Worm (Caenorhabditis elegans) whole organism, L3 larva: Measurements from ENCODE around the gene F08G2.4.

ENCODE experiments used
- R02D3.7 ChIP-seq: fragments of 150-350 bp; optimal IDR thresholded peaks from 2 replicates; lab custom pipeline; 2014; ENCODE audit warnings: missing biosample characterization, missing genetic modification characterization
- aly-2 ChIP-seq: fragments of 150-350 bp; optimal IDR thresholded peaks from 2 replicates; lab custom pipeline; 2014; ENCODE audit warnings: missing biosample characterization, missing genetic modification characterization
- ama-1 ChIP-seq: fragments of 150-350 bp; optimal IDR thresholded peaks from 2 replicates; lab custom pipeline; 2018
- ceh-16 ChIP-seq: sonication (generic microtip); optimal IDR thresholded peaks from 2 replicates; lab custom pipeline; 2017; ENCODE audit warnings: missing biosample characterization, missing genetic modification characterization
- ceh-82 ChIP-seq: fragments of 150-350 bp; optimal IDR thresholded peaks from 2 replicates; lab custom pipeline; 2014; ENCODE audit warnings: missing biosample characterization, missing genetic modification characterization
- daf-12 ChIP-seq: fragments of 150-350 bp; optimal IDR thresholded peaks from 2 replicates; lab custom pipeline; 2014; ENCODE audit warnings: missing biosample characterization, missing genetic modification reagents, missing genetic modification characterization
- egl-27 ChIP-seq: sonication (generic microtip); optimal IDR thresholded peaks from 4 replicates; lab custom pipeline; 2017; ENCODE audit warnings: missing biosample characterization, missing genetic modification reagents, missing genetic modification characterization
- egl-5 ChIP-seq: fragments of 150-350 bp; optimal IDR thresholded peaks from 2 replicates; lab custom pipeline; 2017; ENCODE audit warnings: missing biosample characterization, missing genetic modification reagents, missing genetic modification characterization, inconsistent platforms
- elt-2 ChIP-seq: sonication (generic microtip); optimal IDR thresholded peaks from 2 replicates; lab custom pipeline; 2016; ENCODE audit warnings: missing genetic modification reagents, mild to moderate bottlenecking, missing genetic modification characterization, missing compliant biosample characterization
- elt-3 ChIP-seq, 3 experiments: fragments of 150-350 bp in 1 of 3; sonication (generic microtip) in 2 of 3; optimal IDR thresholded peaks; 2 replicates in 2 of 3; 4 replicates in 1 of 3; lab custom pipeline; 2014 to 2017; ENCODE audit warnings: missing biosample characterization in 3 of 3, missing genetic modification characterization in 3 of 3
- fkh-10 ChIP-seq: sonication (generic microtip); optimal IDR thresholded peaks from 2 replicates; lab custom pipeline; 2017; ENCODE audit warnings: missing biosample characterization, missing genetic modification reagents, missing genetic modification characterization
- fos-1 ChIP-seq: fragments of 150-350 bp; optimal IDR thresholded peaks from 2 replicates; lab custom pipeline; 2014; ENCODE audit warnings: missing biosample characterization, missing genetic modification characterization
- hmg-11 ChIP-seq: sonication (generic microtip); optimal IDR thresholded peaks from 2 replicates; lab custom pipeline; 2016; ENCODE audit warnings: missing genetic modification characterization, missing compliant biosample characterization
- jun-1 ChIP-seq: fragments of 150-350 bp; optimal IDR thresholded peaks from 2 replicates; lab custom pipeline; 2014; ENCODE audit warnings: missing biosample characterization, missing genetic modification reagents, missing genetic modification characterization
- lin-15B ChIP-seq: fragments of 150-350 bp; optimal IDR thresholded peaks from 2 replicates; lab custom pipeline; 2014; ENCODE audit warnings: missing biosample characterization, missing genetic modification characterization
- nfya-1 ChIP-seq: sonication (generic microtip); optimal IDR thresholded peaks from 2 replicates; lab custom pipeline; 2017; ENCODE audit warnings: missing genetic modification characterization, mild to moderate bottlenecking, missing compliant biosample characterization, antibody characterized with exemption, moderate library complexity; ENCODE audit not compliant: insufficient read depth
- nhr-12 ChIP-seq: fragments of 150-350 bp; optimal IDR thresholded peaks from 2 replicates; lab custom pipeline; 2014; ENCODE audit warnings: missing biosample characterization, missing genetic modification characterization
- nhr-23 ChIP-seq: fragments of 150-350 bp; optimal IDR thresholded peaks from 2 replicates; lab custom pipeline; 2014; ENCODE audit warnings: missing biosample characterization, missing genetic modification reagents, missing genetic modification characterization
- nhr-25 ChIP-seq: sonication (generic microtip); optimal IDR thresholded peaks from 2 replicates; lab custom pipeline; 2017; ENCODE audit warnings: missing biosample characterization, missing genetic modification characterization
- nhr-28 ChIP-seq: fragments of 150-350 bp; optimal IDR thresholded peaks from 2 replicates; lab custom pipeline; 2014; ENCODE audit warnings: missing biosample characterization, missing genetic modification characterization
- nhr-76 ChIP-seq: fragments of 150-350 bp; sonication (generic microtip); optimal IDR thresholded peaks from 5 replicates; lab custom pipeline; 2014; ENCODE audit warnings: missing biosample characterization, missing genetic modification characterization
- nhr-77 ChIP-seq: fragments of 150-350 bp; optimal IDR thresholded peaks from 2 replicates; lab custom pipeline; 2014; ENCODE audit warnings: missing biosample characterization, missing genetic modification characterization
- pha-4 ChIP-seq: fragments of 150-350 bp; optimal IDR thresholded peaks from 2 replicates; lab custom pipeline; 2014; ENCODE audit warnings: missing biosample characterization, missing genetic modification reagents, missing genetic modification characterization
- pqm-1 ChIP-seq: fragments of 150-350 bp; optimal IDR thresholded peaks from 2 replicates; lab custom pipeline; 2017; ENCODE audit warnings: missing biosample characterization, missing genetic modification characterization, inconsistent platforms
- sea-2 ChIP-seq: fragments of 150-350 bp; sonication (generic microtip); optimal IDR thresholded peaks from 4 replicates; lab custom pipeline; 2014; ENCODE audit warnings: missing biosample characterization, missing genetic modification reagents, missing genetic modification characterization
- skn-1 ChIP-seq: fragments of 150-350 bp; optimal IDR thresholded peaks from 2 replicates; lab custom pipeline; 2014; ENCODE audit warnings: missing biosample characterization, missing genetic modification characterization
- snpc-4 ChIP-seq: fragments of 150-350 bp; optimal IDR thresholded peaks from 2 replicates; lab custom pipeline; 2014; ENCODE audit warnings: missing biosample characterization, missing genetic modification characterization
- zag-1 ChIP-seq: fragments of 150-350 bp; optimal IDR thresholded peaks from 2 replicates; lab custom pipeline; 2014; ENCODE audit warnings: missing biosample characterization, missing genetic modification characterization
- ztf-11 ChIP-seq: fragments of 150-350 bp; optimal IDR thresholded peaks from 2 replicates; lab custom pipeline; 2014; ENCODE audit warnings: missing biosample characterization, missing genetic modification characterization
- ztf-4 ChIP-seq: fragments of 150-350 bp; optimal IDR thresholded peaks from 2 replicates; lab custom pipeline; 2014; ENCODE audit warnings: missing biosample characterization, missing genetic modification characterization

The F08G2.4 gene

DNA sequence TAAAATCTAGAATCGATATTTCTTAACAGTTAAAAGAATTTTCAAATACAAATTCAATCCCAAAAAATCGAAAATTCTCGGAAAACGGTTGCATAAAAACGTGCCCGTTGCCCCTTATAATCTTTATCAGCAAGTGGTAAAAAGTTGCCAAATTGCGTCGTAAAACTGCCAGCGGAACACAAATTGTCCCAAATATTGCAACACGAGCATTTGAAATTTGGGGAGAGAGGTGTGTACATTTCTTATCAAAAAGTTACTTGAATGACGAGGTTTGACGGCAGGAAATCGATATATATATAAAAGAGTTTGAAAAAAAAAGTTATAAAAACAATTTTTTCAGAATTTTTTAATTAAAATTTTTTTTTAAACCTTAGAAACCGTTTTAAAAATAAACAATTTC, 15.6 kb downstream of the F08G2.4 start:
- no peak for TF ChIP-seq ztf-11 (tag; lab: Kevin White, UChicago)
- peak; percentile 5 for TF ChIP-seq jun-1 (tag; lab: Kevin White, UChicago)
- no peak for TF ChIP-seq daf-12 (tag; lab: Kevin White, UChicago)
- no peak for TF ChIP-seq sea-2 (GFP tag; lab: Kevin White, UChicago)
- TF ChIP-seq pqm-1 (tag; lab: Kevin White, UChicago) = peak; percentile 59
- no peak for TF ChIP-seq aly-2 (tag; lab: Kevin White, UChicago)
- TF ChIP-seq nhr-28 = no peak
- TF ChIP-seq elt-2 = peak; percentile 85
- TF ChIP-seq pha-4 (tag; lab: Kevin White, UChicago) = peak; percentile 60
- no peak for TF ChIP-seq nhr-23 (tag; lab: Kevin White, UChicago)
- peak; percentile 1 for TF ChIP-seq snpc-4 (tag; lab: Kevin White, UChicago)
- TF ChIP-seq, all 47 proteins: peak for 5

- TF ChIP-seq pha-4 (tag; lab: Kevin White, UChicago) (no peak), nhr-77 (no peak), nfya-1 (tag; lab: Kevin White, UChicago) (peak; percentile 9), hmg-11 (peak; percentile 82), sea-2 (GFP tag; lab: Kevin White, UChicago) (no peak), lin-15B (peak; percentile 9), nhr-76 (tag; lab: Kevin White, UChicago) (no peak), R02D3.7 (tag; lab: Kevin White, UChicago) (no peak), elt-3 (tag; optimal IDR thresholded peaks at IDR 0.05; lab: Kevin White, UChicago) (no peak), ceh-82 (tag; lab: Kevin White, UChicago) (no peak)
These were observed 17.0 kb downstream of the F08G2.4 start for ce11 chrII:13847366-13847765.

DNA sequence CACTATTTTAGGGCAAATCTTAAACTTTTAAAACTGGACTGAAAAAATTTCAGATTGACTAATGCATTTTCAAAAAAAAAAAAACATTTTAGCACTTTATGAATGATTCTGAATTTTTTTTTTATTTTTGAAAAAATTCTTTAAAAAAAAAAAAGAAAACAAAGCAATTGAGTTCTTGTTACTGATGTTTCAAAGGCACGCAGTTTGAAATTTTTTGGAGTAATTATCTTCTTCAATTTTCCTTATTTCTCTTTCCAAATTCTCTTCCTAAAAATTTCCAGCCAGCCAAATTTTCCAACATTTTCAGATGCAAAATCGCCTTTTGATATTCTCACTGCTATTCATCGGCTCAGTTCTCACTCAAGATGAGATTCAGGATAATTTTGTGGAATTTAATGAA, 21.6 kb downstream of the F08G2.4 start, which contains the start of gene F08G2.8:
Gene F08G2.8 (plus strand): TSS at position 301 of the 400 bp plus-strand sequence.
- no peak for TF ChIP-seq ztf-11 (tag; lab: Kevin White, UChicago)
- TF ChIP-seq ama-1 (lab: Kevin White, UChicago) = no peak

DNA sequence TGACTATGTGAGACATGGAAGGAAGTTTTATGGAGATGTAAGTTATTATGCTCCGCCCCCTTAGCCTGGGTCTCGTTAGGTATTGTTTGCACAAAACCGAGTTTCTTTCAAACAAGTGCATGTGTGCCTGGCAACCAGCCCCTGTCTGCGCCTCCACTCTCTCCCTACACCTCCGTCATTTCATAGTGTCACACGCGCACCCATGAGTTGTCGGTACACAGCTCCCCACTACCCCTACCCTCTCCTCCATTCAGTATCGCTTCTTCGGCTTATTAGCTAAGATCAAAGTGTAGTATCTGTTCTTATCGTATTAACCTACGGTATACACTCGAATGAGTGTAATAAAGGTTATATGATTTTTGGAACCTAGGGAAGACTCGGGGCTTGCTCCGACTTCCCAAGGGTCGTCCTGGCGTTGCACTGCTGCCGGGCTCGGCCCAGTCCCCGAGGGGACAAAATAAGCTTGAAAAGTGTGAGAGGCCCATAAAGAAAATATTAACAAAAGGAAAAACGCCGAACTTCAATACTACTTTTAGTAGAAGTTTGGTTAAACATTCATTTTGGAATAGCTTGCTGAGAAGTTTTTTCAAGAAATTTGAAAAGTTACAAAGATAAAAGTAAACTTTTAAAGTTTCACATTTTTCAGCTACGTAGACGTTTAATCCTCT, 22.3 kb downstream of the F08G2.4 start:
- TF ChIP-seq pqm-1 (tag; lab: Kevin White, UChicago) = peak; percentile 41
- TF ChIP-seq nhr-77 = peak; percentile 72
- peak; percentile 31 for TF ChIP-seq nhr-25 (tag; lab: Kevin White, UChicago)
- peak; percentile 40 for TF ChIP-seq nfya-1 (tag; lab: Kevin White, UChicago)
- TF ChIP-seq ama-1 (lab: Kevin White, UChicago) = peak; percentile 37
- TF ChIP-seq elt-2 = peak; percentile 46
- peak; percentile 52 for TF ChIP-seq snpc-4 (tag; lab: Kevin White, UChicago)
- TF ChIP-seq, all 47 proteins: peak for 7; not testable (repeated sequence) for 40

DNA sequence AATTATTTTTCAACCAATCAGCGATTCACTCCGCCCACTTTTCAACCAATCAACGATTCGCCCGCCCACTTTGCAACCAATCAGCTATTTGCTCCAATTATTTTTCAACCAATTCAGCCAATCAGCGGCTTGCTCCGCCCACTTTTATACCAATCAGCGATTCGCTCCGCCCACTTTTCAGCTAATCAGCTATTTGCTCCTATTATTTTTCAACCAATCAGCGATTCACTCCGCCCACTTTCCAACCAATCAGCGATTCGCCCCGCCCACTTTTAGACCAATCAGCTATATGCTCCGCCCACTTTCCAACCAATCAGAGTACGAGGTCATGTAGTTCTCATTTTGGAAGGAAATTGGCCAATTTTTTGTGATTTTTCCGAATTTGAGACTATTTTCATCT, 24.9 kb downstream of the F08G2.4 start:
- no peak for TF ChIP-seq ceh-16
- peak; percentile 6 for TF ChIP-seq elt-2
- TF ChIP-seq nfya-1 (tag; lab: Kevin White, UChicago) = peak; percentile 95

ce11 chrII:13858352-13858751, 27.9 kb downstream of the F08G2.4 start:
- no peak for TF ChIP-seq ztf-4
- TF ChIP-seq egl-5 (tag; lab: Kevin White, UChicago) = no peak
- TF ChIP-seq nfya-1 (tag; lab: Kevin White, UChicago) = no peak
- TF ChIP-seq skn-1 (tag; lab: Kevin White, UChicago) = no peak
- TF ChIP-seq egl-27 (tag; lab: Kevin White, UChicago) = no peak
- TF ChIP-seq ama-1 (lab: Kevin White, UChicago) = no peak
- no peak for TF ChIP-seq fkh-10 (GFP tag; lab: Kevin White, UChicago)
- no peak for TF ChIP-seq pha-4 (tag; lab: Kevin White, UChicago)
- TF ChIP-seq nhr-12 (tag; lab: Kevin White, UChicago) = no peak
- no peak for TF ChIP-seq elt-2
- no peak for TF ChIP-seq jun-1 (tag; lab: Kevin White, UChicago)
- no peak for TF ChIP-seq fos-1
- TF ChIP-seq zag-1 = no peak
